Fruit fly (Drosophila melanogaster): ENCODE results near the gene Cse1.

Gene Cse1

DNA sequence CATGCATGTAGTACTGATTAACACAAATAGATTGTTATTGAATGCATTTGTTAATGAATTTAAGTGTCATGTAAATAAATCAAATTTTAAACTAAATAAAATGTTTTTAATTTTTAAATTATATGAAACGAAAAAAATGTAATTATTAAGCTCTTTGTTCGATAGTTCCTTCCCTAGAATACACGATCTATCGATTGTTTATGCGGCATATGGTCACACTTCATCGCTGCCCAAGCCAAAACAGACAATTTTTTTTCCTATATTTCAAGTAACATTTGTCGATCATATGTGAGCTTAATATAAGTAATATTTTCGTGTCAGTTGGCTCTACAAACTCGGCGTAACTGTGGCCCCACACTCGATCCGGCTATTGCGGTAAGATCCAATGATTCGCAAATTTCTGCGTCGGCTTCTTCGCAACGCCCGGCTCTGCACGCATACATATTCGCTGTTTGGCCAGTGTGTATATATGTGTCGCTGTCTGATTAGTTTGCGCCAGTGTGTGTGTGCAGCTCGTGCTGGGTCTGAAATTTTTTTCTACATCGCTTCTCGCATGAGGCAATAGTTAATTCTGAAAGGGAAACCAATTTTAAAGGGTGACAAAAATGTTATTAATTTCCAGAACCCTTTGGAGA lies 2.0 kb upstream of the Cse1 start, which contains the start of gene AspRS-m (continued):
- TF ChIP-seq CG3407 (GFP tag; optimal IDR thresholded peaks at IDR 0.05): no peak
- TF ChIP-seq E2f2 (GFP tag; IDR thresholded peaks at IDR 0.05): peak; percentile 43; the same call in 1 of the 2 replicates
- no peak for TF ChIP-seq usp (GFP tag; optimal IDR thresholded peaks at IDR 0.05)
- TF ChIP-seq Ptx1 (GFP tag; IDR thresholded peaks at IDR 0.05): peak; percentile 33; the same call in 1 of the 2 replicates
- no peak for TF ChIP-seq CG1024 (GFP tag; IDR thresholded peaks at IDR 0.05)
- TF ChIP-seq Sry-δ (GFP tag; optimal IDR thresholded peaks at IDR 0.05): peak; percentile 82
- TF ChIP-seq CHES-1-like (GFP tag; optimal IDR thresholded peaks at IDR 0.05): no peak
- no peak for TF ChIP-seq CG6854 (GFP tag; optimal IDR thresholded peaks at IDR 0.05)
- TF ChIP-seq CG11456 (GFP tag; IDR thresholded peaks at IDR 0.05): no peak
- TF ChIP-seq CG10321 (GFP tag; IDR thresholded peaks at IDR 0.05): no peak
- no peak for TF ChIP-seq maf-S (GFP tag; optimal IDR thresholded peaks at IDR 0.05)
- no peak for TF ChIP-seq CG17912 (GFP tag; optimal IDR thresholded peaks at IDR 0.05)
- TF ChIP-seq Vsx1 (GFP tag; optimal IDR thresholded peaks at IDR 0.05): no peak
- peak; percentile 86 for TF ChIP-seq HLH4C (GFP tag; IDR thresholded peaks at IDR 0.05; ENCODE audit: partially characterized antibody)
- no peak for TF ChIP-seq CG4820 (GFP tag; optimal IDR thresholded peaks at IDR 0.05)
- no peak for TF ChIP-seq wor (GFP tag; IDR thresholded peaks at IDR 0.05)
- TF ChIP-seq CG13775 (GFP tag; optimal IDR thresholded peaks at IDR 0.05): peak; percentile 20
- no peak for TF ChIP-seq CG7372 (GFP tag; IDR thresholded peaks at IDR 0.05)
- no peak for TF ChIP-seq HHEX (GFP tag; optimal IDR thresholded peaks at IDR 0.05)
- peak; percentile 45 for TF ChIP-seq CG2116 (GFP tag; optimal IDR thresholded peaks at IDR 0.05)
- TF ChIP-seq ro (GFP tag; IDR thresholded peaks at IDR 0.05): no peak
- no peak for TF ChIP-seq CG6254 (GFP tag; optimal IDR thresholded peaks at IDR 0.05)
- no peak for TF ChIP-seq CG10274 (GFP tag; optimal IDR thresholded peaks at IDR 0.05)
- TF ChIP-seq Lpt (GFP tag; optimal IDR thresholded peaks at IDR 0.05): no peak
- no peak for TF ChIP-seq CG4730 (GFP tag; IDR thresholded peaks at IDR 0.05)
- TF ChIP-seq da (GFP tag; optimal IDR thresholded peaks at IDR 0.05): no peak
- TF ChIP-seq z (GFP tag; IDR thresholded peaks at IDR 0.05): no peak
- peak; percentile 68 for TF ChIP-seq Deaf1 (tag; optimal IDR thresholded peaks at IDR 0.05)
- TF ChIP-seq zfh1 (GFP tag; IDR thresholded peaks at IDR 0.05): no peak
- TF ChIP-seq Lhr (GFP tag; optimal IDR thresholded peaks at IDR 0.05): peak; percentile 23
- TF ChIP-seq ems (GFP tag; optimal IDR thresholded peaks at IDR 0.05): no peak
- no peak for TF ChIP-seq Doc2 (GFP tag; IDR thresholded peaks at IDR 0.05)
- no peak for TF ChIP-seq Xbp1 (GFP tag; optimal IDR thresholded peaks at IDR 0.05)
- no peak for TF ChIP-seq sc (optimal IDR thresholded peaks at IDR 0.05)
- TF ChIP-seq sc (GFP tag; optimal IDR thresholded peaks at IDR 0.05): no peak
- TF ChIP-seq CG6813 (GFP tag; optimal IDR thresholded peaks at IDR 0.05): no peak
- no peak for TF ChIP-seq CG10565 (GFP tag; optimal IDR thresholded peaks at IDR 0.05)
- no peak for TF ChIP-seq Aef1 (GFP tag; IDR thresholded peaks at IDR 0.05)
- peak; percentile 24 for TF ChIP-seq Hsf (GFP tag; optimal IDR thresholded peaks at IDR 0.05)
- TF ChIP-seq ac (GFP tag; optimal IDR thresholded peaks at IDR 0.05): no peak
- no peak for TF ChIP-seq Atf6 (GFP tag; IDR thresholded peaks at IDR 0.05)
- TF ChIP-seq seq (GFP tag; IDR thresholded peaks at IDR 0.05): no peak
- peak; percentile 79 for TF ChIP-seq CG8478 (optimal IDR thresholded peaks at IDR 0.05)
- no peak for TF ChIP-seq CG8765 (GFP tag; IDR thresholded peaks at IDR 0.05)
- TF ChIP-seq croc (GFP tag; conservative IDR thresholded peaks at IDR 0.05): no peak
- TF ChIP-seq CTCF (GFP tag; optimal IDR thresholded peaks at IDR 0.05): no peak
- TF ChIP-seq CG18619 (GFP tag; optimal IDR thresholded peaks at IDR 0.05): no peak
- TF ChIP-seq exex (tag; optimal IDR thresholded peaks at IDR 0.05): no peak
- TF ChIP-seq fd96Cb (tag; optimal IDR thresholded peaks at IDR 0.05): peak; percentile 5
- no peak for TF ChIP-seq mam (GFP tag; optimal IDR thresholded peaks at IDR 0.05)
- TF ChIP-seq CG2129 (GFP tag; IDR thresholded peaks at IDR 0.05; ENCODE audit: partially characterized antibody): peak; percentile 77
- no peak for TF ChIP-seq vvl (GFP tag; IDR thresholded peaks at IDR 0.05)
- no peak for TF ChIP-seq Ets65A (GFP tag)
